Fruit fly (Drosophila melanogaster): ENCODE data around the gene CG17300.

CG17300 gene

DNA sequence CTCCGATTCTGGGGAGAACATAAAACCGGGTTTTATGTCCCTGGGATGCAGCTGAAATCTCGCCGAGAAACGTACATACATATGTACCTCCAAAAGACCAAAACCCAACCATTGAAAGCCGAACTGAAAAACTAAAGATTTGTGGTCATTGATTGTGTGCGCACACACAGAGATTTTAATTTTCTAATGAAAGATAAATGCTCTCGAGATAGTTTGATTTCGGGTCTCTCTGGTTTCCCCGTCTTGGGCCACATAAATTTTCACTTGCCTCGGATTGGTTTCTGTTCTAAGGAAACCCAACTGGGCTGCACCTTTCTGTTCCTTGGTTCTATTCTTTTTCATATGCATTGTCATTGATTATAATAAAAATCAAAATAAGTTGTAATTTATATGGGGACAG, 18.8 kb upstream of the CG17300 start:
- TF ChIP-seq Dll (optimal IDR thresholded peaks at IDR 0.05) (no peak), CG8478 (optimal IDR thresholded peaks at IDR 0.05) (no peak), psq (optimal IDR thresholded peaks at IDR 0.05) (no peak), pan (optimal IDR thresholded peaks at IDR 0.05) (no peak), usp (GFP tag; optimal IDR thresholded peaks at IDR 0.05) (no peak), EcR (GFP tag; optimal IDR thresholded peaks at IDR 0.05) (no peak)

DNA sequence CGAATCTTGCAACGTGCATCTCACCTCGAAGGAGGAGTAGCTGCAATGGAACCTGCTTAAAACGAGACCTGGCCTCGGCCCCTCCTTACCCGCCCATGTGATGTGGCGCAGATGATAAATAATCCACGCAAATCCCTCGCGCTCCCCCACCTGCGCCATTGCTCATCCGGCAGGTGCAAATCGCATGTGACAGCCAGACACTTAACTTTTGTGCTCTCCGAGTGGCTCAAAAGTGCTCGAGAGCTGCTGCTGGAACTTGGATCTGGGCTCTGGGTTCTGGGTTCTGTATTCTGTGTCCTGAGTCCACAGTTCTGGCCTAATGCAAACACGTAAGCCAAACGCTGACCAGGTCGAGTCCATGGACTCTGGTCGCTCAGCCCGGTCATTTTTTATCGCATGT, 13.3 kb upstream of the CG17300 start:
- TF ChIP-seq EcR (GFP tag; optimal IDR thresholded peaks at IDR 0.05) (no peak), psq (optimal IDR thresholded peaks at IDR 0.05) (no peak), pan (optimal IDR thresholded peaks at IDR 0.05) (no peak), usp (GFP tag; optimal IDR thresholded peaks at IDR 0.05) (no peak)

DNA sequence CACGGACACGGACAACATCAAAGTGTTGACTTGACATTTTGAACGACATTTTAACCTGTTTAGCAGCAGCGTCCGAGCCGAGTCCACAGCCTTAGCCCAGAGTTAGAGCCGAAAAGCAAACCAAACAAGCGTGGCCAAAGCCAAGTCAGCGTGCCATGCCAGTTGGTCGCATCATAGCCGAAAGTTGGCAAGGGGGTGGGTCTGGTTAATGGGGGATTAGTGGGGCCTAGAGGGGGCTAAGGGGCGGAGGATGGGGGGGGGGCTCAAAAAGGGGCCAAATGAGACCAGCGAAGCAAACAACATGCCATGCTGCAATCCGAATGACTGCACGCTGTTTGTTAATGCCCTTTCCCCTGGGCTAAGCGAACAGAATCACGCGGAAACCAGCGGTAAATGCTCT, 12.1 kb upstream of the CG17300 start:
- TF ChIP-seq psq (optimal IDR thresholded peaks at IDR 0.05) (no peak), Dll (optimal IDR thresholded peaks at IDR 0.05) (no peak), pan (optimal IDR thresholded peaks at IDR 0.05) (no peak), CG8478 (optimal IDR thresholded peaks at IDR 0.05) (no peak)

DNA sequence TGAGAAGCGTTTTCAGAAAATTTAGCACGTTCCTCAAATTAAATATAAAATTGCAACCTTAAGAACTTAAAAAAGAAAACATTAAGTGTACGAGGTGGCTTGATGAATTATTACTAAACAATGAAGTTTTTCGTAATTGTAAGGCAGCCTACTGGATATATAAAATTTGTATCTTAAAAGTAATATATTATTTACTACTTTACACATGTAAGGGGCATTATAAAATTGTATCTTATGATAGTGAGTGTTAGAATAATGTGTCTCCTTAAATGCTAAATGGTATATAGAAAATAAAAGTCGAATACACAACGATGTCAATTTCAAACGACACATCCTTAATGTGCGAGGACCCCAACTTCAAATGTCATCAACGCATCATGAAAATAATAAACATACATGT, 2.8 kb upstream of the CG17300 start, which contains the start of gene CG11251:
Gene CG11251, minus strand, starts transcription at position 101 of the 400 bp plus-strand sequence.
- no peak for TF ChIP-seq CG8478 (optimal IDR thresholded peaks at IDR 0.05)
- no peak for TF ChIP-seq Dll (optimal IDR thresholded peaks at IDR 0.05)
- no peak for TF ChIP-seq EcR (GFP tag; optimal IDR thresholded peaks at IDR 0.05)
- TF ChIP-seq usp (GFP tag; optimal IDR thresholded peaks at IDR 0.05), result no peak
- no peak for TF ChIP-seq psq (optimal IDR thresholded peaks at IDR 0.05)
- no peak for TF ChIP-seq pan (optimal IDR thresholded peaks at IDR 0.05)

DNA sequence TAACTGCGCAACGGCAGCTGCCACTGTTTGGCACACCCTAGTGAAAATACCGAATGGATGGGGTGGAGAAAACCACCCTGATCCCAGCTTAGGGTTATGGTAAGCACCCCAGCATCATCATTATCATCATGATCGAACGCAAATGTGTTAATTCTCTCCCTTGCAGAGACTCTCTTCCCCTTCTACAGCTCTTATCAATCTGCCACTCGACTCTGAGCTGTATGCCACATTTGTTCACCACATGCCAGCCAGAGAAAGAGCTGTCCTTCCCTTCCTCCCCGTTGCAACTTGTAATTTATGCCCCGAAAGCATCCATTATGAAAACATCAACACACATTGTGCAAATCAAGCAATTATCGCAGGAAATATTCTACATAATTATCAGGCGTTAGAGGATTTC, 2.6 kb downstream of the CG17300 start:
- TF ChIP-seq usp (GFP tag; optimal IDR thresholded peaks at IDR 0.05), result no peak
- TF ChIP-seq psq (optimal IDR thresholded peaks at IDR 0.05), result no peak
- TF ChIP-seq Dll (optimal IDR thresholded peaks at IDR 0.05), result no peak
- TF ChIP-seq CG8478 (optimal IDR thresholded peaks at IDR 0.05), result no peak
- TF ChIP-seq EcR (GFP tag; optimal IDR thresholded peaks at IDR 0.05), result no peak
- TF ChIP-seq pan (optimal IDR thresholded peaks at IDR 0.05), result no peak

DNA sequence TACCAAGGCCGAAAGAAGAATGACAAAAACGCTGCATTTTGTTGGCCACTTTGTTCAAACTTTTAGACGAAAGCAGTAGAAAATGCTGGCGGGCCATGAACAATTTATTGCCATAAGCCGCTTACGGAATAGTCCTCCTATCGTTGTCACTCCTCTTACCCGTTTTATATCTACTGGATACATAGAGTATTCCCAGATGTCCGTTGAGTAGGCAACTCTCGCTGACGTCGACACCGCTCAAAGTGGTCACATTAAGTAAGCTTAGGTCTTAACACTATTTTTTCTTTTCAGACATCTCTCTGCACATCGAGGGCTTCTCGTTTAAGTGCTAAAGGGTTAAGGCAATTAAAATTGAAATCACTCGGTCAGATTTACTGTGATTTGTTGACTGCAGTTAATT, 3.7 kb downstream of the CG17300 start:
- no peak for TF ChIP-seq pan (optimal IDR thresholded peaks at IDR 0.05)
- TF ChIP-seq CG8478 (optimal IDR thresholded peaks at IDR 0.05), result no peak
- no peak for TF ChIP-seq usp (GFP tag; optimal IDR thresholded peaks at IDR 0.05)

DNA sequence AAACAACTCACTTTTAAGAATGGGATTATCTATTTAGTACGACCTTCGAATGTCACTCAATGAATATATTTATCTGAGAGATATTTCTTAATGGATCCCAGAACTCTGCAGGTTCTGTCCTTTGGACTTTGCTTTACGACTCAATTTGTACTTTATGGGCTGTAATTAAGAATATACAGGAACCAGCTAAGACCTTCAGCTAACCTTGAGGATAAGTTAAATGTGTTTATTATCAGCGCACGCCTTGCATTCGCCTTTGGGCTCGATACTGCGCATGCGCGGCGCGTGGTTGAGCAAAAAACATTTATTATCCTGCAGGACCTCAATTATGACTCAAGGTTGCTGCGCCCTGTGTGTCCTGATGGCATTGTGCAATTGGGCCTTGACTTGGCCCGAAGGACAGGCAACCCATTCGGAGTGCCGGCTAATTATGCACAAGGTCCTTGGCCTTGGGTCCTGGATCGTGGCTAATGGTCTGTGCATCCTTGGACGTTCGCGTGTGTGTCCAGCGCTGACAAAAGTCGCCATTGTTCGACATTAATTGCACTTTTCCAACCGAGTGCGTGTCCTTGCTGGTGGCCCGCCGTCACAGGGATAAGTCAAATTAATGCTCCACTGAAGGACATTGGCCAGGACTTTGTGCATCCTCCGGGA, 5.7 kb downstream of the CG17300 start:
- no peak for TF ChIP-seq pan (optimal IDR thresholded peaks at IDR 0.05)
- no peak for TF ChIP-seq usp (GFP tag; optimal IDR thresholded peaks at IDR 0.05)
- TF ChIP-seq psq (optimal IDR thresholded peaks at IDR 0.05), result no peak
- TF ChIP-seq CG8478 (optimal IDR thresholded peaks at IDR 0.05), result no peak
- no peak for TF ChIP-seq Dll (optimal IDR thresholded peaks at IDR 0.05)
- TF ChIP-seq EcR (GFP tag; optimal IDR thresholded peaks at IDR 0.05), result no peak

DNA sequence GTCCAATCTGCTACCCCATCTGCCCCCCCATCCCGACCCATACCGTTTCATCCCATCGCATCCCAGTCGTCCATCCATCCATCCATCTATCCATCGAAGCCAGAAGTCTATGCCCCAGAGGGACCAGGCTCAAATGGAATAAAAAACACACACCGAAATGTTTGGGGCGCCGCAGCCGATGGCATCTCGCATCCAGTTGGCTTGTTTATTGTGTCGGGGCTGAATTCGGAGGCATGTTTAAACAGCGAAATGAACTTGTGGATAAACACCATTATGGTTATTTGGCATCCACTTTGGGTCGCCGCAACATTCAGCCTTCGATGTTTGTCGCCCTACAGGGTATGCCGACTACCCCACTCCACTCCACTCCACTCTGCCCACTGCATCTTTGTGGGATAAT, 6.7 kb downstream of the CG17300 start:
- TF ChIP-seq psq (optimal IDR thresholded peaks at IDR 0.05) (no peak), CG8478 (optimal IDR thresholded peaks at IDR 0.05) (no peak), EcR (GFP tag; optimal IDR thresholded peaks at IDR 0.05) (no peak), usp (GFP tag; optimal IDR thresholded peaks at IDR 0.05) (no peak), pan (optimal IDR thresholded peaks at IDR 0.05) (no peak), Dll (optimal IDR thresholded peaks at IDR 0.05) (no peak)

DNA sequence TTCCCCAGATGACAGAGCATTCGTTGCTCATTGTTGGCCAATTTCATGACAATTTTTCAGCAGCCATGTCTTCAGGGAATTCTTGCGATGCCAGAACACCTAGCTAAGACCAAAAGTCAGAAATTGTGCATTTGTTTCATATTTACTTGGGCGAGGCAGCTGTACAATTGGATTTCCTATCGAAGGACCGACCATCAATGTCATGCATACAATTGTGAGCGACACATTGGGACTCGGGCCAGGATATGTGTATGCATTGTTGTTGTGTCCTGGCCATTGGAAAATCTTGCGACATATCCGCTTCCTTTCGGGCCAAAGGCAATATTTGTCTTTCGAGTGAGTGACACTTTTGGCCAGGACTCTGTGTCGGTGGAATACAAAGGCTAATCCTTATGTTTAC, 9.8 kb downstream of the CG17300 start:
- TF ChIP-seq psq (optimal IDR thresholded peaks at IDR 0.05), result no peak
- TF ChIP-seq EcR (GFP tag; optimal IDR thresholded peaks at IDR 0.05), result no peak
- no peak for TF ChIP-seq pan (optimal IDR thresholded peaks at IDR 0.05)

DNA sequence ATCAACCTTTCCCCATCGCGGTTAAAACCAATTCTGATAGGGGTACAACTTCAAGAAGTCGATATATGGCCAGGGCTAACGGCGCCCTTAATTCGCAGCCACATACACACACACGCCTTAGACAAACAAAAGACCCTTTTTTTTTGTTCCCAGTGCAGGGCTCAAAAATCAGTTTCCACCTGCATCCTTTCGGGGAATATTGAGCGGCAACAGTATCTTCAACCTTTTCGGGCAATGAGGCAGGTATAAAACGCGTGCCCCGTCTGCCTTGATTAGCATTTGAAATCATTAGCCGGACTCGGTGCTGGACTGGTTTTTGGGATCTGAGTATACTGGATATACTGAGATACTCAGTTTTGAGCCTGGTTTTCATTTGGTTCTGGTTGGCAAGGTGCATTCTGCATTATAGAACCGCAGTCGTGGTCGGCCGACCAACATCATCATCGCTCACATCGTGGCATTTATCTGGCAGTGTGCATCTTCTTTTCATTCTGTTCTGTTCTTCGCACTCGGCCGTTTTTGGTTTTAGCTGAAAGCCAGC, 12.9 kb downstream of the CG17300 start:
- TF ChIP-seq Dll (optimal IDR thresholded peaks at IDR 0.05) (no peak), CG8478 (optimal IDR thresholded peaks at IDR 0.05) (no peak), pan (optimal IDR thresholded peaks at IDR 0.05) (no peak), EcR (GFP tag; optimal IDR thresholded peaks at IDR 0.05) (no peak), psq (optimal IDR thresholded peaks at IDR 0.05) (no peak), usp (GFP tag; optimal IDR thresholded peaks at IDR 0.05) (no peak)

DNA sequence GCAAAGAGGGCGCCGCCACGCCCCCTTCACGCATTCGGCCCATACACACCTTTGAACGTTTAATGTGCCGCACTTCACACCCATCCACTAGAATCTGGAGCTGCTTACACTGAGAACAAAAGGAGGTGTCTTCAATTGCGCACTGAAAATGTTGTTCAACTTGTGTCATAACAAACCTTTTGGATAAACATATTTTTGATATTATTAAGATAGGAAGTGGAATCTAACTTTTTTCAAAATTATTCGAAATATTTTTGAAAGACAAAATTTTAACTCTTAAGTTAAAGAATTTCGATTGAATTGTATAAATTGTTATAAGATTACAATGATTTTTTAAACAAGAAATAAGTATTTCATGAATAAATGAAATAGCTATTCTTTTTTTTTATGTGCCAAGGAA, 18.8 kb downstream of the CG17300 start:
- TF ChIP-seq usp (GFP tag; optimal IDR thresholded peaks at IDR 0.05) (no peak), CG8478 (optimal IDR thresholded peaks at IDR 0.05) (no peak), psq (optimal IDR thresholded peaks at IDR 0.05) (no peak), EcR (GFP tag; optimal IDR thresholded peaks at IDR 0.05) (no peak), Dll (optimal IDR thresholded peaks at IDR 0.05) (no peak), pan (optimal IDR thresholded peaks at IDR 0.05) (no peak)

DNA sequence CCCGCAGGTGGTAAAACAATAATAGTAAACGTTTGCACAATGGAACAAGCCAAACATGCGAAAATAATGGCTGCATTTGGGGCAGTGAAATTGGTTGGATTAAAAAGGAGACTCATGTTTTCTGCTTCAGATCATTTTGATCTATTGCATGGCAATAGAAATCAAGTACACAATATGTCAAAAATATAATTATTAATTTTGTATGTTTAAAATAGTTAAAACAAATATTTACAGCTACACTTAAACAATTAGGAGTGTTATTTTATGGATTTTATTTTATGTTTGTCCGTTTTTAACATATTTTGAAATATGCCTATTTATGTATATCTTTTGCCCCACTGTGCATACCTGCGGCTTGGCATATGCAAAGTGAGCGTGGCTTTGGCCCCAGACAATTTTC, 20.9 kb downstream of the CG17300 start:
- no peak for TF ChIP-seq EcR (GFP tag; optimal IDR thresholded peaks at IDR 0.05)
- TF ChIP-seq usp (GFP tag; optimal IDR thresholded peaks at IDR 0.05), result no peak
- no peak for TF ChIP-seq CG8478 (optimal IDR thresholded peaks at IDR 0.05)

DNA sequence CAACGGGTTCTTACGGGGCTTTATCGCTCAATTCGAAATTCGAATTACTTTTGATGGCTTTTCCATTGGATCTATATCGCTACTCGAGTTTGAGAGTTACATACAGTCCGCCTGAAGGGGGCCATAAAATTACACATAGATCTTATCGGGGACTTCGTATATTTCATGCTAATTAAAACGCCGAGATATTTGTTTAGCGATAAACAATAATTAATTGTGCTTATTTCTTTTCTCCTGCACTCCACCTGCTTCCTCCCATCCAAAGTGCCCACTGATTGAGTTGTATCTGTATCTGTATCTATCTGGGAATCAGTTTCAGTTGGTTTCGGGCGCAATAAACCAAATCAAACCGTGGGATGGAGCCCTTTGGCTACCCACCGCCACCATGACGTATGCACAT, 21.5 kb downstream of the CG17300 start:
- no peak for TF ChIP-seq pan (optimal IDR thresholded peaks at IDR 0.05)
- no peak for TF ChIP-seq usp (GFP tag; optimal IDR thresholded peaks at IDR 0.05)
- TF ChIP-seq CG8478 (optimal IDR thresholded peaks at IDR 0.05), result no peak
- TF ChIP-seq Dll (optimal IDR thresholded peaks at IDR 0.05), result no peak
- no peak for TF ChIP-seq EcR (GFP tag; optimal IDR thresholded peaks at IDR 0.05)
- TF ChIP-seq psq (optimal IDR thresholded peaks at IDR 0.05), result no peak
